Fruit fly (Drosophila melanogaster) whole organism, embryonic: ENCODE data around the gene idc.

Experiments used
- BEAF-32 ChIP-seq: fragments of 200-800 bp; sonication (Bioruptor generic); optimal IDR thresholded peaks from 3 replicates; lab custom pipeline; 2017; ENCODE audit warnings: missing biosample characterization, missing genetic modification characterization, mild to moderate bottlenecking, moderate library complexity, missing genetic modification reagents
- CG11696 ChIP-seq: fragments of 200-800 bp; sonication (Bioruptor generic); IDR thresholded peaks from 2 replicates; pipeline ENCODE4 v1.3.6; 2022; ENCODE audit warnings: missing biosample characterization, missing genetic modification characterization
- CG12104 ChIP-seq: fragments of 200-800 bp; sonication (Bioruptor generic); optimal IDR thresholded peaks from 3 replicates; lab custom pipeline; 2016; ENCODE audit warnings: missing biosample characterization, missing genetic modification characterization
- CG14441 ChIP-seq: fragments of 200-800 bp; sonication (Bioruptor generic); IDR thresholded peaks from 2 replicates; pipeline ENCODE4 v1.3.6; 2022; ENCODE audit warnings: missing biosample characterization, missing genetic modification characterization
- CG15269 ChIP-seq: fragments of 200-800 bp; sonication (Bioruptor generic); optimal IDR thresholded peaks from 2 replicates; lab custom pipeline; 2018; ENCODE audit warnings: missing biosample characterization, mild to moderate bottlenecking, missing genetic modification characterization, moderate library complexity
- CG1602 ChIP-seq: fragments of 200-800 bp; sonication (Bioruptor generic); optimal IDR thresholded peaks from 3 replicates; lab custom pipeline; 2016; ENCODE audit warnings: missing biosample characterization, missing genetic modification characterization
- CG2116 ChIP-seq: fragments of 200-800 bp; sonication (Bioruptor generic); optimal IDR thresholded peaks from 3 replicates; lab custom pipeline; 2018; ENCODE audit warnings: missing biosample characterization, mild to moderate bottlenecking, missing genetic modification characterization
- CG31388 ChIP-seq: fragments of 200-800 bp; sonication (Bioruptor generic); optimal IDR thresholded peaks from 2 replicates; lab custom pipeline; 2016; ENCODE audit warnings: missing biosample characterization, missing genetic modification characterization
- CG32772 ChIP-seq: fragments of 200-800 bp; sonication (Bioruptor generic); IDR thresholded peaks from 2 replicates; pipeline ENCODE4 v1.3.6; 2022; ENCODE audit warnings: missing biosample characterization, missing genetic modification characterization
- CG4424 ChIP-seq: fragments of 200-800 bp; sonication (Bioruptor generic); optimal IDR thresholded peaks from 3 replicates; lab custom pipeline; 2016; ENCODE audit warnings: missing biosample characterization, missing genetic modification characterization
- CG6175 ChIP-seq: fragments of 200-800 bp; sonication (Bioruptor generic); IDR thresholded peaks from 3 replicates; pipeline ENCODE4 v1.3.6; 2022; ENCODE audit warnings: missing biosample characterization, missing genetic modification characterization
- CG6689 ChIP-seq: fragments of 200-800 bp; sonication (Bioruptor generic); IDR thresholded peaks from 2 replicates; pipeline ENCODE4 v1.3.6; 2022; ENCODE audit warnings: missing biosample characterization, missing genetic modification characterization
- CG6813 ChIP-seq: fragments of 200-800 bp; sonication (Bioruptor generic); optimal IDR thresholded peaks from 2 replicates; lab custom pipeline; 2017; ENCODE audit warnings: missing biosample characterization, missing genetic modification characterization, mild to moderate bottlenecking, moderate library complexity, missing genetic modification reagents
- CG7357 ChIP-seq: fragments of 200-800 bp; sonication (Bioruptor generic); IDR thresholded peaks from 3 replicates; pipeline ENCODE4 v1.3.6; 2022; ENCODE audit warnings: missing biosample characterization, missing genetic modification characterization
- CG8089 ChIP-seq: fragments of 200-800 bp; sonication (Bioruptor generic); optimal IDR thresholded peaks from 3 replicates; lab custom pipeline; 2016; ENCODE audit warnings: missing biosample characterization, missing genetic modification characterization
- CG9932 ChIP-seq: fragments of 200-800 bp; sonication (Bioruptor generic); IDR thresholded peaks from 2 replicates; pipeline ENCODE4 v1.3.6; 2022; ENCODE audit warnings: missing biosample characterization, missing genetic modification characterization
- Elba2 ChIP-seq: fragments of 200-800 bp; sonication (Bioruptor generic); optimal IDR thresholded peaks from 3 replicates; lab custom pipeline; 2016; ENCODE audit warnings: missing biosample characterization, missing genetic modification characterization
- Fer1 ChIP-seq: fragments of 200-800 bp; sonication (Bioruptor generic); optimal IDR thresholded peaks from 2 replicates; lab custom pipeline; 2017; ENCODE audit warnings: missing biosample characterization, mild to moderate bottlenecking, missing genetic modification characterization
- HLH4C ChIP-seq: fragments of 200-800 bp; sonication (Bioruptor generic); IDR thresholded peaks from 3 replicates; pipeline ENCODE4 v1.3.6; 2022; ENCODE audit warnings: missing biosample characterization, missing genetic modification characterization; ENCODE audit not compliant: partially characterized antibody
- Hsf ChIP-seq: fragments of 200-800 bp; sonication (Bioruptor generic); optimal IDR thresholded peaks from 3 replicates; lab custom pipeline; 2016; ENCODE audit warnings: missing biosample characterization, missing genetic modification characterization
- Mrtf ChIP-seq: fragments of 200-800 bp; sonication (Bioruptor generic); IDR thresholded peaks from 3 replicates; pipeline ENCODE4 v1.3.6; 2022; ENCODE audit warnings: missing biosample characterization, missing genetic modification characterization
- NC2β ChIP-seq: fragments of 200-800 bp; sonication (Bioruptor generic); optimal IDR thresholded peaks from 2 replicates; lab custom pipeline; 2016; ENCODE audit warnings: missing biosample characterization, missing genetic modification characterization
- Pdp1 ChIP-seq, 2 experiments: fragments of 200-800 bp; sonication (Bioruptor generic); optimal IDR thresholded peaks; 3 replicates each; lab custom pipeline; 2016; ENCODE audit warnings: missing biosample characterization in 2 of 2, missing genetic modification characterization in 2 of 2, mild to moderate bottlenecking in 1 of 2, moderate library complexity in 1 of 2
- Stat92E ChIP-seq, 3 experiments: fragments of >200 bp in 2 of 3; fragments of 200-800 bp in 1 of 3; sonication (Bioruptor generic) in 1 of 3; optimal IDR thresholded peaks; 2 replicates each; lab custom pipeline; 2017 to 2019; ENCODE audit warnings: missing biosample characterization in 3 of 3, missing genetic modification characterization in 3 of 3, mild to moderate bottlenecking in 1 of 3, moderate library complexity in 1 of 3
- Taf1 ChIP-seq: fragments of 200-800 bp; sonication (Bioruptor generic); IDR thresholded peaks from 2 replicates; pipeline ENCODE4 v1.3.6; 2022; ENCODE audit warnings: missing biosample characterization, missing genetic modification characterization
- YL-1 ChIP-seq: fragments of 200-800 bp; sonication (Bioruptor generic); optimal IDR thresholded peaks from 3 replicates; lab custom pipeline; 2017; ENCODE audit warnings: missing biosample characterization, mild to moderate bottlenecking, missing genetic modification characterization
- ab ChIP-seq: fragments of 200-800 bp; sonication (Bioruptor generic); optimal IDR thresholded peaks from 2 replicates; lab custom pipeline; 2016; ENCODE audit warnings: missing biosample characterization, missing genetic modification characterization
- aop ChIP-seq: fragments of 200-800 bp; sonication (Bioruptor generic); IDR thresholded peaks from 2 replicates; pipeline ENCODE4 v1.3.6; 2022; ENCODE audit warnings: missing biosample characterization, missing genetic modification characterization
- bcd ChIP-seq: fragments of 200-800 bp; sonication (Bioruptor generic); optimal IDR thresholded peaks from 2 replicates; lab custom pipeline; 2017; ENCODE audit warnings: missing biosample characterization, mild to moderate bottlenecking, missing genetic modification characterization
- bowl ChIP-seq: fragments of 200-800 bp; sonication (Bioruptor generic); IDR thresholded peaks from 2 replicates; pipeline ENCODE4 v1.3.6; 2022; ENCODE audit warnings: missing biosample characterization, missing genetic modification characterization
- da ChIP-seq: fragments of 200-800 bp; sonication (Bioruptor generic); optimal IDR thresholded peaks from 2 replicates; lab custom pipeline; 2016; ENCODE audit warnings: missing biosample characterization, missing genetic modification characterization
- emc ChIP-seq: fragments of 200-800 bp; sonication (Bioruptor generic); optimal IDR thresholded peaks from 2 replicates; lab custom pipeline; 2016; ENCODE audit warnings: missing biosample characterization, missing genetic modification characterization
- exex ChIP-seq: fragments of 200-800 bp; sonication (Bioruptor generic); optimal IDR thresholded peaks from 4 replicates; lab custom pipeline; 2018; ENCODE audit warnings: missing biosample characterization, mild to moderate bottlenecking, missing genetic modification characterization, moderate library complexity
- fd96Cb ChIP-seq: fragments of 200-800 bp; sonication (Bioruptor generic); optimal IDR thresholded peaks from 2 replicates; lab custom pipeline; 2018; ENCODE audit warnings: missing biosample characterization, mild to moderate bottlenecking, missing genetic modification characterization, moderate library complexity
- ftz-f1 ChIP-seq: fragments of 200-800 bp; sonication (Bioruptor generic); optimal IDR thresholded peaks from 2 replicates; lab custom pipeline; 2016; ENCODE audit warnings: missing biosample characterization, missing genetic modification characterization
- jigr1 ChIP-seq: fragments of 200-800 bp; sonication (Bioruptor generic); IDR thresholded peaks from 3 replicates; pipeline ENCODE4 v1.3.6; 2022; ENCODE audit warnings: missing biosample characterization, missing genetic modification characterization
- jumu ChIP-seq: fragments of 200-800 bp; sonication (Bioruptor generic); optimal IDR thresholded peaks from 3 replicates; lab custom pipeline; 2016; ENCODE audit warnings: missing biosample characterization, missing genetic modification characterization
- klu ChIP-seq: fragments of 200-800 bp; sonication (Bioruptor generic); IDR thresholded peaks from 2 replicates; pipeline ENCODE4 v1.3.6; 2022; ENCODE audit warnings: missing biosample characterization, missing genetic modification characterization
- lbe ChIP-seq: fragments of 200-800 bp; sonication (Bioruptor generic); optimal IDR thresholded peaks from 2 replicates; lab custom pipeline; 2016; ENCODE audit warnings: missing biosample characterization, mild to moderate bottlenecking, missing genetic modification characterization
- nmo ChIP-seq: fragments of 200-800 bp; sonication (Bioruptor generic); optimal IDR thresholded peaks from 2 replicates; lab custom pipeline; 2018; ENCODE audit warnings: missing biosample characterization, mild to moderate bottlenecking, missing genetic modification characterization, moderate library complexity
- onecut ChIP-seq: fragments of 200-800 bp; sonication (Bioruptor generic); IDR thresholded peaks from 2 replicates; pipeline ENCODE4 v1.3.6; 2022; ENCODE audit warnings: missing biosample characterization, missing genetic modification characterization
- ro ChIP-seq: fragments of 200-800 bp; sonication (Bioruptor generic); IDR thresholded peaks from 2 replicates; pipeline ENCODE4 v1.3.6; 2022; ENCODE audit warnings: missing biosample characterization, missing genetic modification characterization
- run ChIP-seq: fragments of 200-800 bp; sonication (Bioruptor generic); optimal IDR thresholded peaks from 3 replicates; lab custom pipeline; 2018; ENCODE audit warnings: missing biosample characterization, mild to moderate bottlenecking, missing genetic modification characterization
- sens ChIP-seq: fragments of 200-800 bp; sonication (Bioruptor generic); peaks from one replicate; lab custom pipeline; 2016; ENCODE audit warnings: missing biosample characterization, missing genetic modification characterization
- sim ChIP-seq: fragments of 200-800 bp; sonication (Bioruptor generic); IDR thresholded peaks from 2 replicates; pipeline ENCODE4 v1.3.6; 2022; ENCODE audit warnings: missing biosample characterization, missing genetic modification characterization
- stwl ChIP-seq: fragments of 200-800 bp; sonication (Bioruptor generic); optimal IDR thresholded peaks from 3 replicates; lab custom pipeline; 2018; ENCODE audit warnings: missing biosample characterization, mild to moderate bottlenecking, missing genetic modification characterization, moderate library complexity
- tgo ChIP-seq: fragments of 200-800 bp; sonication (Bioruptor generic); IDR thresholded peaks from 3 replicates; pipeline ENCODE4 v1.3.6; 2022; ENCODE audit warnings: missing biosample characterization, missing genetic modification characterization
- ttk ChIP-seq: fragments of 200-800 bp; sonication (Bioruptor generic); IDR thresholded peaks from 2 replicates; pipeline ENCODE4 v2.1.2; 2022; ENCODE audit warnings: missing biosample characterization, missing genetic modification characterization
- vfl ChIP-seq: fragments of 200-800 bp; sonication (Bioruptor generic); optimal IDR thresholded peaks from 2 replicates; lab custom pipeline; 2016; ENCODE audit warnings: missing biosample characterization, missing genetic modification characterization
- vnd ChIP-seq: fragments of 200-800 bp; sonication (Bioruptor generic); IDR thresholded peaks from 3 replicates; pipeline ENCODE4 v1.3.6; 2022; ENCODE audit warnings: missing biosample characterization, missing genetic modification characterization; ENCODE audit not compliant: partially characterized antibody
- wek ChIP-seq: fragments of 200-800 bp; sonication (Bioruptor generic); optimal IDR thresholded peaks from 3 replicates; lab custom pipeline; 2018; ENCODE audit warnings: missing biosample characterization, mild to moderate bottlenecking, missing genetic modification characterization, moderate library complexity
- yki ChIP-seq: fragments of >200 bp; optimal IDR thresholded peaks from 3 replicates; lab custom pipeline; 2018

Gene idc

DNA sequence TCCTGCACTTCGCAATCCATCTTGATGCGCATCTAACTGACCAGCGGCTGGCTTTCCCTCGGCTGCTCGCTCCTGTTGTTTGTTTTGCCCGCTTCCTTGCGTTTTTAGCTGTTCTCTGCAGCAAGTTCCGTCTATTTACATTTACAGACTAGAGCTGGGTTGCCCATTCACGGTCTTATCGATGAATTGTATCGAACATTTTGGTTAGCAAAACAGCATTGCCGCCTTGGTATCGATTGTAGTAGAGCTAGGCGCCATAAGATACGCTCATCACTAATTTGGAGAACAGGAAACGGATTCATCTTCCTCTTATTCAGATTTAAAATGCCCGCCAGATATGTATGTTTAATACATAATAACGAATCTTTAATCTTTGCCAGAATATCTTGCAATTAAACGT lies 4.3 kb downstream of the idc start, which contains the start of gene Regnase-1 (continued):
- TF ChIP-seq stwl (tag; lab: Kevin White, UChicago) = peak; percentile 99
- peak; percentile 92 for TF ChIP-seq wek
- peak; percentile 65; the same call in 1 of the 2 replicates for TF ChIP-seq CG32772 (GFP tag; lab: Robert Waterston, UW)
- TF ChIP-seq ttk (GFP tag; lab: Robert Waterston, UW) = peak; percentile 82
- peak; percentile 90 for TF ChIP-seq CG8089
- no peak for TF ChIP-seq ab (GFP tag; lab: Kevin White, UChicago)
- TF ChIP-seq Pdp1 (GFP tag; optimal IDR thresholded peaks at IDR 0.05; lab: Kevin White, UChicago) = peak; percentile 78 to 89
- peak; percentile 86 for TF ChIP-seq sim (GFP tag; lab: Robert Waterston, UW)
- 0 out of 2 replicates have a peak, but pooled peaks have one; percentile 29 for TF ChIP-seq klu (GFP tag; lab: Robert Waterston, UW)
- peak; percentile 80 for TF ChIP-seq run
- no peak for TF ChIP-seq ftz-f1
- peak; percentile 86 for TF ChIP-seq lbe (GFP tag; lab: Kevin White, UChicago)
- peak; percentile 83 for TF ChIP-seq tgo (GFP tag; lab: Robert Waterston, UW)
- peak; percentile 91 for TF ChIP-seq CG15269 (tag; lab: Kevin White, UChicago)
- TF ChIP-seq da (GFP tag; lab: Kevin White, UChicago) = peak; percentile 87
- peak; percentile 90 for TF ChIP-seq CG12104 (GFP tag; lab: Kevin White, UChicago)
- TF ChIP-seq CG6813 (GFP tag; lab: Kevin White, UChicago) = peak; percentile 97
- peak; percentile 39 for TF ChIP-seq Elba2 (GFP tag; lab: Kevin White, UChicago)
- peak; percentile 71; the same call in 2 of the 3 replicates for TF ChIP-seq Mrtf
- peak; percentile 70 for TF ChIP-seq exex (tag; lab: Kevin White, UChicago)
- TF ChIP-seq CG11696 (GFP tag; lab: Robert Waterston, UW) = peak; percentile 82
- TF ChIP-seq Taf1 (GFP tag; lab: Robert Waterston, UW) = peak; percentile 53; the same call in 1 of the 2 replicates
- no peak for TF ChIP-seq CG7357 (GFP tag; lab: Robert Waterston, UW)
- peak; percentile 91 for TF ChIP-seq vnd
- peak; percentile 84 for TF ChIP-seq bowl (GFP tag; lab: Robert Waterston, UW)
- peak; percentile 51 for TF ChIP-seq jumu (GFP tag; lab: Kevin White, UChicago)
- peak; percentile 98 for TF ChIP-seq YL-1 (GFP tag; lab: Kevin White, UChicago)
- TF ChIP-seq aop = no peak
- peak; percentile 79 for TF ChIP-seq CG6689 (GFP tag; lab: Robert Waterston, UW)
- no peak for TF ChIP-seq jigr1 (GFP tag; lab: Robert Waterston, UW)
- TF ChIP-seq HLH4C (GFP tag; lab: Robert Waterston, UW) = peak; percentile 93
- TF ChIP-seq nmo (GFP tag; lab: Kevin White, UChicago) = peak; percentile 87
- TF ChIP-seq vfl (GFP tag; lab: Kevin White, UChicago) = peak; percentile 78
- peak; percentile 66 for TF ChIP-seq fd96Cb (tag; lab: Kevin White, UChicago)
- peak; percentile 68; the same call in 2 of the 3 replicates for TF ChIP-seq CG6175 (GFP tag; lab: Robert Waterston, UW)
- TF ChIP-seq emc (GFP tag; lab: Kevin White, UChicago) = peak; percentile 87
- peak; percentile 95 for TF ChIP-seq NC2β
- TF ChIP-seq sens (GFP tag; lab: Kevin White, UChicago) = peak; percentile 98
- peak; percentile 89 for TF ChIP-seq CG4424
- peak; percentile 49 for TF ChIP-seq CG31388 (GFP tag; lab: Kevin White, UChicago)
- peak; percentile 77 for TF ChIP-seq CG14441 (GFP tag; lab: Robert Waterston, UW)
- peak; percentile 96 for TF ChIP-seq CG2116 (GFP tag; lab: Kevin White, UChicago)
- TF ChIP-seq Stat92E (GFP tag; optimal IDR thresholded peaks at IDR 0.05; lab: Kevin White, UChicago) = no peak
- TF ChIP-seq ro (GFP tag; lab: Robert Waterston, UW) = no peak
- peak; percentile 96 for TF ChIP-seq BEAF-32
- TF ChIP-seq bcd (GFP tag; lab: Kevin White, UChicago) = peak; percentile 95
- peak; percentile 96 for TF ChIP-seq Fer1 (GFP tag; lab: Kevin White, UChicago)
- TF ChIP-seq Hsf (GFP tag; lab: Kevin White, UChicago) = peak; percentile 91
- TF ChIP-seq CG9932 = peak; percentile 87
- no peak for TF ChIP-seq yki (lab: Kevin White, UChicago)
- peak; percentile 88 for TF ChIP-seq onecut
- peak; percentile 68 for TF ChIP-seq CG1602
